Worm (Caenorhabditis elegans) whole organism, L1 larva: ENCODE measurements around the gene srsx-14.

ENCODE experiments used
- C04F5.9 ChIP-seq: sonication (generic microtip); optimal IDR thresholded peaks from 2 replicates; lab custom pipeline; 2016; ENCODE audit warnings: missing genetic modification characterization, missing compliant biosample characterization
- C16A3.4 ChIP-seq: fragments of 150-350 bp; optimal IDR thresholded peaks from 2 replicates; lab custom pipeline; 2014; ENCODE audit warnings: missing biosample characterization, missing genetic modification characterization
- C34B4.2 ChIP-seq: sonication (generic microtip); optimal IDR thresholded peaks from 2 replicates; lab custom pipeline; 2017; ENCODE audit warnings: mild to moderate bottlenecking, missing genetic modification characterization, missing compliant biosample characterization
- Y116A8C.19 ChIP-seq: sonication (generic microtip); optimal IDR thresholded peaks from 2 replicates; lab custom pipeline; 2016; ENCODE audit warnings: missing compliant biosample characterization, missing genetic modification characterization, borderline replicate concordance
- alr-1 ChIP-seq: fragments of 200-800 bp; sonication (Bioruptor generic); optimal IDR thresholded peaks from 2 replicates; lab custom pipeline; 2018; ENCODE audit warnings: borderline replicate concordance, mild to moderate bottlenecking, missing genetic modification characterization, missing compliant biosample characterization
- aly-2 ChIP-seq: fragments of 150-350 bp; optimal IDR thresholded peaks from 2 replicates; lab custom pipeline; 2014; ENCODE audit warnings: missing biosample characterization, missing genetic modification characterization
- ama-1 ChIP-seq: fragments of 150-350 bp; optimal IDR thresholded peaks from 2 replicates; lab custom pipeline; 2014
- blmp-1 ChIP-seq: fragments of 150-350 bp; optimal IDR thresholded peaks from 2 replicates; lab custom pipeline; 2014; ENCODE audit warnings: missing biosample characterization, missing genetic modification characterization
- ceh-63 ChIP-seq: fragments of 200-800 bp; sonication (Bioruptor generic); optimal IDR thresholded peaks from 2 replicates; lab custom pipeline; 2018; ENCODE audit warnings: mild to moderate bottlenecking, missing genetic modification characterization, missing compliant biosample characterization
- ceh-8 ChIP-seq: fragments of 200-800 bp; sonication (Bioruptor generic); optimal IDR thresholded peaks from 2 replicates; lab custom pipeline; 2018; ENCODE audit warnings: mild to moderate bottlenecking, missing genetic modification characterization, moderate library complexity, missing compliant biosample characterization
- ceh-88 ChIP-seq: fragments of 200-800 bp; sonication (Bioruptor generic); IDR thresholded peaks from 2 replicates; pipeline ENCODE4 v1.3.6; 2022; ENCODE audit warnings: missing genetic modification characterization, missing compliant biosample characterization
- ceh-90 ChIP-seq: sonication (generic microtip); optimal IDR thresholded peaks from 2 replicates; lab custom pipeline; 2016; ENCODE audit warnings: missing genetic modification characterization, missing compliant biosample characterization
- dpl-1 ChIP-seq, 3 experiments: fragments of 150-350 bp in 2 of 3; sonication (generic microtip) in 1 of 3; optimal IDR thresholded peaks; 2 replicates each; lab custom pipeline; 2014 to 2017; ENCODE audit warnings: missing biosample characterization in 3 of 3, missing genetic modification characterization in 3 of 3, missing genetic modification reagents in 3 of 3
- efl-1 ChIP-seq, 4 experiments: fragments of 150-350 bp; optimal IDR thresholded peaks in 3 of 4; peaks in 1 of 4; 1 replicate in 1 of 4; 2 replicates in 3 of 4; lab custom pipeline; 2014; ENCODE audit warnings: missing biosample characterization in 2 of 4, missing genetic modification characterization in 2 of 4, missing genetic modification reagents in 2 of 4
- efl-3 ChIP-seq: fragments of 200-800 bp; sonication (Bioruptor generic); optimal IDR thresholded peaks from 2 replicates; lab custom pipeline; 2018; ENCODE audit warnings: mild to moderate bottlenecking, missing genetic modification characterization, missing compliant biosample characterization
- egl-13 ChIP-seq: sonication (generic microtip); optimal IDR thresholded peaks from 2 replicates; lab custom pipeline; 2016; ENCODE audit warnings: missing genotype, missing genetic modification reagents, missing genetic modification characterization, missing compliant biosample characterization
- egl-27 ChIP-seq, 2 experiments: fragments of 150-350 bp in 1 of 2; sonication (generic microtip); optimal IDR thresholded peaks; 3 replicates each; lab custom pipeline; 2017 to 2018; ENCODE audit warnings: missing biosample characterization in 2 of 2, missing genetic modification characterization in 2 of 2, missing genetic modification reagents in 2 of 2
- elt-2 ChIP-seq: sonication (generic microtip); optimal IDR thresholded peaks from 2 replicates; lab custom pipeline; 2016; ENCODE audit warnings: missing genetic modification characterization, mild to moderate bottlenecking, inconsistent platforms, missing compliant biosample characterization, missing genetic modification reagents
- ets-5 ChIP-seq: fragments of 200-800 bp; sonication (Bioruptor generic); IDR thresholded peaks from 2 replicates; pipeline ENCODE4 v1.3.6; 2022; ENCODE audit warnings: missing genetic modification characterization, missing compliant biosample characterization
- fkh-4 ChIP-seq: sonication (generic microtip); optimal IDR thresholded peaks from 2 replicates; lab custom pipeline; 2016; ENCODE audit warnings: missing compliant biosample characterization, missing genetic modification characterization, borderline replicate concordance
- grh-1 ChIP-seq: fragments of 200-800 bp; sonication (Bioruptor generic); IDR thresholded peaks from 2 replicates; pipeline ENCODE4 v1.3.6; 2022; ENCODE audit warnings: missing genetic modification reagents, missing genetic modification characterization, missing compliant biosample characterization
- hlh-4 ChIP-seq: sonication (generic microtip); optimal IDR thresholded peaks from 2 replicates; lab custom pipeline; 2016; ENCODE audit warnings: mild to moderate bottlenecking, missing genetic modification characterization, missing compliant biosample characterization
- hpl-2 ChIP-seq: fragments of 150-350 bp; optimal IDR thresholded peaks from 2 replicates; lab custom pipeline; 2014; ENCODE audit warnings: missing biosample characterization, missing genetic modification reagents, missing genetic modification characterization
- irx-1 ChIP-seq: sonication (generic microtip); optimal IDR thresholded peaks from 2 replicates; lab custom pipeline; 2016; ENCODE audit warnings: missing genetic modification characterization, missing compliant biosample characterization
- jun-1 ChIP-seq: fragments of 150-350 bp; optimal IDR thresholded peaks from 2 replicates; lab custom pipeline; 2014; ENCODE audit warnings: missing biosample characterization, missing genetic modification reagents, missing genetic modification characterization
- lin-13 ChIP-seq: fragments of 150-350 bp; optimal IDR thresholded peaks from 2 replicates; lab custom pipeline; 2014; ENCODE audit warnings: missing biosample characterization, missing genetic modification reagents, missing genetic modification characterization
- lin-14 ChIP-seq: fragments of 200-800 bp; sonication (Bioruptor generic); optimal IDR thresholded peaks from 2 replicates; lab custom pipeline; 2018; ENCODE audit warnings: mild to moderate bottlenecking, missing genetic modification characterization, moderate library complexity, missing compliant biosample characterization
- lin-35 ChIP-seq, 2 experiments: fragments of 150-350 bp; optimal IDR thresholded peaks; 2 replicates each; lab custom pipeline; 2014; ENCODE audit warnings: missing biosample characterization in 2 of 2, missing genetic modification characterization in 2 of 2, missing genetic modification reagents in 2 of 2
- lir-3 ChIP-seq: sonication (generic microtip); optimal IDR thresholded peaks from 2 replicates; lab custom pipeline; 2016; ENCODE audit warnings: mild to moderate bottlenecking, missing genetic modification characterization, moderate library complexity, missing compliant biosample characterization; ENCODE audit not compliant: poor library complexity
- lsy-2 ChIP-seq, 2 experiments: fragments of 150-350 bp; optimal IDR thresholded peaks; 2 replicates each; lab custom pipeline; 2014; ENCODE audit warnings: missing biosample characterization in 2 of 2, missing genetic modification characterization in 2 of 2
- mab-9 ChIP-seq: fragments of 200-800 bp; sonication (Bioruptor generic); IDR thresholded peaks from 2 replicates; pipeline ENCODE4 v1.3.6; 2022; ENCODE audit warnings: missing genetic modification reagents, missing genetic modification characterization, missing compliant biosample characterization
- mdl-1 ChIP-seq, 2 experiments: fragments of 150-350 bp; optimal IDR thresholded peaks; 2 replicates each; lab custom pipeline; 2014 to 2017; ENCODE audit warnings: missing biosample characterization in 2 of 2, missing genetic modification characterization in 2 of 2, inconsistent platforms in 1 of 2
- mef-2 ChIP-seq: fragments of 150-350 bp; optimal IDR thresholded peaks from 2 replicates; lab custom pipeline; 2014; ENCODE audit warnings: missing biosample characterization, missing genetic modification characterization
- nhr-11 ChIP-seq: fragments of 150-350 bp; optimal IDR thresholded peaks from 2 replicates; lab custom pipeline; 2014; ENCODE audit warnings: missing biosample characterization, missing genetic modification characterization
- nhr-19 ChIP-seq: fragments of 200-800 bp; sonication (Bioruptor generic); conservative IDR thresholded peaks from 2 replicates; pipeline ENCODE4 v1.3.6; 2022; ENCODE audit warnings: missing genetic modification characterization, missing compliant biosample characterization
- nhr-20 ChIP-seq: sonication (generic microtip); optimal IDR thresholded peaks from 2 replicates; lab custom pipeline; 2016; ENCODE audit warnings: mild to moderate bottlenecking, missing genetic modification characterization, missing compliant biosample characterization
- nhr-28 ChIP-seq: fragments of 150-350 bp; optimal IDR thresholded peaks from 2 replicates; lab custom pipeline; 2014; ENCODE audit warnings: missing biosample characterization, missing genetic modification characterization
- nhr-71 ChIP-seq: sonication (generic microtip); optimal IDR thresholded peaks from 2 replicates; lab custom pipeline; 2016; ENCODE audit warnings: mild to moderate bottlenecking, missing genetic modification characterization, moderate library complexity, missing compliant biosample characterization
- nhr-76 ChIP-seq: sonication (generic microtip); optimal IDR thresholded peaks from 2 replicates; lab custom pipeline; 2017; ENCODE audit warnings: missing biosample characterization, missing genetic modification characterization
- nhr-77 ChIP-seq: fragments of 150-350 bp; optimal IDR thresholded peaks from 2 replicates; lab custom pipeline; 2014; ENCODE audit warnings: missing biosample characterization, missing genetic modification characterization
- nhr-90 ChIP-seq: sonication (generic microtip); optimal IDR thresholded peaks from 2 replicates; lab custom pipeline; 2016; ENCODE audit warnings: mild to moderate bottlenecking, missing genetic modification characterization, missing compliant biosample characterization; ENCODE audit not compliant: poor library complexity
- pag-3 ChIP-seq: sonication (generic microtip); optimal IDR thresholded peaks from 2 replicates; lab custom pipeline; 2017; ENCODE audit warnings: missing genetic modification characterization, mild to moderate bottlenecking, missing compliant biosample characterization, antibody characterized with exemption, borderline replicate concordance; ENCODE audit not compliant: insufficient read depth
- rnt-1 ChIP-seq: sonication (generic microtip); optimal IDR thresholded peaks from 2 replicates; lab custom pipeline; 2016; ENCODE audit warnings: mild to moderate bottlenecking, missing genetic modification characterization, moderate library complexity, missing compliant biosample characterization
- snpc-4 ChIP-seq: fragments of 150-350 bp; optimal IDR thresholded peaks from 2 replicates; lab custom pipeline; 2014; ENCODE audit warnings: missing biosample characterization, missing genetic modification characterization
- snu-23 ChIP-seq: sonication (generic microtip); optimal IDR thresholded peaks from 2 replicates; lab custom pipeline; 2016; ENCODE audit warnings: missing genetic modification characterization, missing compliant biosample characterization
- sox-4 ChIP-seq: sonication (generic microtip); optimal IDR thresholded peaks from 2 replicates; lab custom pipeline; 2016; ENCODE audit warnings: missing genetic modification characterization, missing compliant biosample characterization
- sptf-1 ChIP-seq: fragments of 150-350 bp; optimal IDR thresholded peaks from 2 replicates; lab custom pipeline; 2014; ENCODE audit warnings: missing biosample characterization, missing genetic modification characterization
- swsn-7 ChIP-seq: sonication (generic microtip); optimal IDR thresholded peaks from 2 replicates; lab custom pipeline; 2016; ENCODE audit warnings: missing genetic modification characterization, missing compliant biosample characterization
- unc-86 ChIP-seq: sonication (generic microtip); optimal IDR thresholded peaks from 2 replicates; lab custom pipeline; 2016; ENCODE audit warnings: missing genetic modification characterization, missing compliant biosample characterization
- vab-15 ChIP-seq: sonication (generic microtip); optimal IDR thresholded peaks from 2 replicates; lab custom pipeline; 2017; ENCODE audit warnings: missing genotype, mild to moderate bottlenecking, missing genetic modification characterization, missing compliant biosample characterization
- ztf-11 ChIP-seq, 2 experiments: sonication (generic microtip); optimal IDR thresholded peaks; 2 replicates each; lab custom pipeline; 2016 to 2017; ENCODE audit warnings: missing genetic modification characterization in 2 of 2, missing biosample characterization in 1 of 2, missing compliant biosample characterization in 1 of 2
- ztf-4 ChIP-seq: fragments of 150-350 bp; optimal IDR thresholded peaks from 2 replicates; lab custom pipeline; 2014; ENCODE audit warnings: missing biosample characterization, missing genetic modification characterization

Gene srsx-14

DNA sequence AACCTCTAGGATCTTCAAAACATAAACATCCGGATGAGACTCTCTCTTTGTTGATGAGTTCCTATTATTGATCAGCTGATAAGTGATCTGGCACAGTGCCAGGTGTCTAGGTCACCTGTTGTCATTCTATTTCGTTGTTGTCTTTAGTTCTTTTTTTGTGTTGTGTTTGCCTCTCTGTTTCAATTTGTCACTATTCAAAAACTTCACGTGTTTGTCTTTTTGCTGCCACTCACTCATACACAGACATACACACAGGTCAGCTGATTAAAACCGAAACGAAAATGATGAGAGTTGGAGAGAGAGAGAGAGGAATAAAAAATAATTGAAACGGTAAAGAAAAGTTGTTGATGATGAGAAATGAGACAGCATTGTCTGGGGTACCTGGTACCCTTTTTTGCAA is 35.8 kb downstream of the srsx-14 start (continued):
- peak; percentile 91 for TF ChIP-seq blmp-1
- TF ChIP-seq nhr-90 (tag; lab: Kevin White, UChicago): peak; percentile 86
- peak; percentile 72 for TF ChIP-seq C16A3.4 (tag; lab: Kevin White, UChicago)
- peak; percentile 39 for TF ChIP-seq swsn-7 (tag; lab: Kevin White, UChicago)
- TF ChIP-seq snpc-4 (tag; lab: Kevin White, UChicago): peak; percentile 24
- TF ChIP-seq vab-15 (tag; lab: Kevin White, UChicago): peak; percentile 99
- TF ChIP-seq lsy-2 (tag; optimal IDR thresholded peaks at IDR 0.05; lab: Kevin White, UChicago): peak; percentile 68 to 86
- no peak for TF ChIP-seq sox-4 (tag; lab: Kevin White, UChicago)
- peak; percentile 44 for TF ChIP-seq lir-3
- TF ChIP-seq C04F5.9 (tag; lab: Kevin White, UChicago): peak; percentile 6
- no peak for TF ChIP-seq ztf-11 (tag; optimal IDR thresholded peaks at IDR 0.05; lab: Kevin White, UChicago)
- TF ChIP-seq Y116A8C.19 (tag; lab: Kevin White, UChicago): no peak
- no peak for TF ChIP-seq alr-1 (tag; lab: Kevin White, UChicago)
- peak; percentile 66 for TF ChIP-seq pag-3
- TF ChIP-seq aly-2: no peak
- TF ChIP-seq jun-1 (tag; lab: Kevin White, UChicago): peak; percentile 22
- peak; percentile 97 for TF ChIP-seq nhr-20 (tag; lab: Kevin White, UChicago)
- peak; percentile 8 to 65 (median 44) for TF ChIP-seq dpl-1 (GFP tag; optimal IDR thresholded peaks at IDR 0.05; lab: Kevin White, UChicago)
- peak in 1 of 2 experiments; percentile 96 for TF ChIP-seq mdl-1 (tag; optimal IDR thresholded peaks at IDR 0.05; lab: Kevin White, UChicago)
- TF ChIP-seq C34B4.2: no peak
- TF ChIP-seq egl-27 (tag; optimal IDR thresholded peaks at IDR 0.05; lab: Kevin White, UChicago): no peak
- TF ChIP-seq lin-14 (GFP tag; lab: Kevin White, UChicago): peak; percentile 97
- TF ChIP-seq nhr-77 (tag; lab: Kevin White, UChicago): peak; percentile 42
- no peak for TF ChIP-seq mab-9 (GFP tag; lab: Robert Waterston, UW)
- no peak for TF ChIP-seq unc-86 (tag; lab: Kevin White, UChicago)
- TF ChIP-seq grh-1 (GFP tag; lab: Robert Waterston, UW): peak; percentile 60
- no peak for TF ChIP-seq hlh-4 (tag; lab: Kevin White, UChicago)
- no peak for TF ChIP-seq efl-3
- TF ChIP-seq ceh-90: no peak
- TF ChIP-seq snu-23 (GFP tag; lab: Kevin White, UChicago): peak; percentile 88
- TF ChIP-seq ceh-88 (GFP tag; lab: Robert Waterston, UW): peak; percentile 67
- peak; percentile 84 for TF ChIP-seq nhr-19 (GFP tag; lab: Robert Waterston, UW)
- peak; percentile 53 for TF ChIP-seq rnt-1 (tag; lab: Kevin White, UChicago)
- peak; percentile 5 to 89 for TF ChIP-seq lin-35 (GFP tag; optimal IDR thresholded peaks at IDR 0.05; lab: Kevin White, UChicago)
- no peak for TF ChIP-seq nhr-76 (tag; lab: Kevin White, UChicago)
- no peak for TF ChIP-seq ceh-8 (GFP tag; lab: Kevin White, UChicago)
- TF ChIP-seq lin-13: peak; percentile 82
- peak; percentile 74 for TF ChIP-seq hpl-2
- no peak for TF ChIP-seq sptf-1
- peak; percentile 44 for TF ChIP-seq ama-1
- peak; percentile 24 for TF ChIP-seq nhr-11 (tag; lab: Kevin White, UChicago)
- peak; percentile 82 for TF ChIP-seq elt-2 (tag; lab: Kevin White, UChicago)
- TF ChIP-seq egl-13 (tag; lab: Kevin White, UChicago): no peak
- peak; percentile 96 for TF ChIP-seq nhr-71 (tag; lab: Kevin White, UChicago)
- no peak for TF ChIP-seq mef-2 (tag; lab: Kevin White, UChicago)
- no peak for TF ChIP-seq nhr-28
- no peak for TF ChIP-seq ceh-63 (GFP tag; lab: Kevin White, UChicago)
- no peak for TF ChIP-seq ets-5 (GFP tag; lab: Robert Waterston, UW)
- no peak for TF ChIP-seq fkh-4 (tag; lab: Kevin White, UChicago)
- TF ChIP-seq efl-1 (optimal IDR thresholded peaks at IDR 0.05; lab: Kevin White, UChicago): peak; percentile 40 to 41
- TF ChIP-seq efl-1 (GFP tag; optimal IDR thresholded peaks at IDR 0.05 in 1 of 2; lab: Kevin White, UChicago): peak; percentile 20 to 94
- peak; percentile 89 for TF ChIP-seq irx-1 (tag; lab: Kevin White, UChicago)
- TF ChIP-seq ztf-4 (tag; lab: Kevin White, UChicago): peak; percentile 23
